Fruit fly (Drosophila melanogaster) whole organism, embryonic: ENCODE measurements around the gene Rab3-GAP.
A peak's percentile ranks its signal among the peaks of the same experiment; 100 is the strongest.

Source experiments
- Aef1 ChIP-seq: fragments of 200-800 bp; sonication (Bioruptor generic); IDR thresholded peaks from 3 replicates; pipeline ENCODE4 v1.3.6; 2022; ENCODE audit warnings: missing biosample characterization, missing genetic modification characterization
- Bdp1 ChIP-seq: fragments of 200-800 bp; sonication (Bioruptor generic); optimal IDR thresholded peaks from 3 replicates; lab custom pipeline; 2016; ENCODE audit warnings: missing biosample characterization, missing genetic modification characterization
- CG10565 ChIP-seq: fragments of 200-800 bp; sonication (Bioruptor generic); optimal IDR thresholded peaks from 3 replicates; lab custom pipeline; 2016; ENCODE audit warnings: missing biosample characterization, mild to moderate bottlenecking, missing genetic modification characterization
- CG10979 ChIP-seq: fragments of 200-800 bp; sonication (Bioruptor generic); optimal IDR thresholded peaks from 2 replicates; lab custom pipeline; 2018; ENCODE audit warnings: missing biosample characterization, mild to moderate bottlenecking, missing genetic modification characterization, moderate library complexity
- CG11696 ChIP-seq: fragments of 200-800 bp; sonication (Bioruptor generic); IDR thresholded peaks from 2 replicates; pipeline ENCODE4 v1.3.6; 2022; ENCODE audit warnings: missing biosample characterization, missing genetic modification characterization
- CG12391 ChIP-seq: fragments of 200-800 bp; sonication (Bioruptor generic); optimal IDR thresholded peaks from 3 replicates; lab custom pipeline; 2018; ENCODE audit warnings: missing biosample characterization, mild to moderate bottlenecking, missing genetic modification characterization, moderate library complexity
- CG12942 ChIP-seq: fragments of 200-800 bp; sonication (Bioruptor generic); optimal IDR thresholded peaks from 3 replicates; lab custom pipeline; 2016; ENCODE audit warnings: missing biosample characterization, missing genetic modification characterization
- CG13775 ChIP-seq: fragments of 200-800 bp; sonication (Bioruptor generic); optimal IDR thresholded peaks from 3 replicates; lab custom pipeline; 2017; ENCODE audit warnings: missing biosample characterization, mild to moderate bottlenecking, missing genetic modification characterization
- CG13894 ChIP-seq: fragments of 200-800 bp; sonication (Bioruptor generic); optimal IDR thresholded peaks from 3 replicates; lab custom pipeline; 2018; ENCODE audit warnings: missing biosample characterization, mild to moderate bottlenecking, missing genetic modification characterization, moderate library complexity
- CG14667 ChIP-seq: fragments of 200-800 bp; sonication (Bioruptor generic); IDR thresholded peaks from 2 replicates; pipeline ENCODE4 v1.3.6; 2022; ENCODE audit warnings: missing biosample characterization, missing genetic modification characterization
- CG15011 ChIP-seq: fragments of 200-800 bp; sonication (Bioruptor generic); optimal IDR thresholded peaks from 3 replicates; lab custom pipeline; 2018; ENCODE audit warnings: missing biosample characterization, mild to moderate bottlenecking, missing genetic modification characterization
- CG16863 ChIP-seq: fragments of 200-800 bp; sonication (Bioruptor generic); optimal IDR thresholded peaks from 3 replicates; lab custom pipeline; 2016; ENCODE audit warnings: missing biosample characterization, missing genetic modification characterization
- CG17612 ChIP-seq: fragments of 200-800 bp; sonication (Bioruptor generic); IDR thresholded peaks from 2 replicates; pipeline ENCODE4 v1.3.6; 2022; ENCODE audit warnings: missing biosample characterization, missing genetic modification characterization
- CG17802 ChIP-seq: fragments of 200-800 bp; sonication (Bioruptor generic); optimal IDR thresholded peaks from 2 replicates; lab custom pipeline; 2018; ENCODE audit warnings: missing biosample characterization, mild to moderate bottlenecking, missing genetic modification characterization, moderate library complexity
- CG17912 ChIP-seq: fragments of 200-800 bp; sonication (Bioruptor generic); optimal IDR thresholded peaks from 2 replicates; lab custom pipeline; 2018; ENCODE audit warnings: missing biosample characterization, mild to moderate bottlenecking, missing genetic modification characterization
- CG2199 ChIP-seq: fragments of 200-800 bp; sonication (Bioruptor generic); IDR thresholded peaks from 3 replicates; pipeline ENCODE4 v1.3.6; 2022; ENCODE audit warnings: missing biosample characterization, missing genetic modification characterization
- CG2889 ChIP-seq: fragments of 200-800 bp; sonication (Bioruptor generic); IDR thresholded peaks from 3 replicates; pipeline ENCODE4 v1.3.6; 2022; ENCODE audit warnings: missing biosample characterization, missing genetic modification characterization
- CG31365 ChIP-seq: fragments of 200-800 bp; sonication (Bioruptor generic); optimal IDR thresholded peaks from 2 replicates; lab custom pipeline; 2018; ENCODE audit warnings: missing biosample characterization, mild to moderate bottlenecking, missing genetic modification characterization
- CG32532 ChIP-seq: fragments of 200-800 bp; sonication (Bioruptor generic); IDR thresholded peaks from 2 replicates; pipeline ENCODE4 v1.3.6; 2022; ENCODE audit warnings: missing biosample characterization, missing genetic modification characterization
- CG3407 ChIP-seq: fragments of 200-800 bp; sonication (Bioruptor generic); optimal IDR thresholded peaks from 2 replicates; lab custom pipeline; 2018; ENCODE audit warnings: missing biosample characterization, mild to moderate bottlenecking, missing genetic modification characterization
- CG4282 ChIP-seq: fragments of 200-800 bp; sonication (Bioruptor generic); optimal IDR thresholded peaks from 2 replicates; lab custom pipeline; 2016; ENCODE audit warnings: missing biosample characterization, missing genetic modification characterization
- CG6689 ChIP-seq: fragments of 200-800 bp; sonication (Bioruptor generic); IDR thresholded peaks from 2 replicates; pipeline ENCODE4 v1.3.6; 2022; ENCODE audit warnings: missing biosample characterization, missing genetic modification characterization
- CG7745 ChIP-seq: fragments of 200-800 bp; sonication (Bioruptor generic); optimal IDR thresholded peaks from 2 replicates; lab custom pipeline; 2018; ENCODE audit warnings: missing biosample characterization, mild to moderate bottlenecking, missing genetic modification characterization, moderate library complexity
- CG7928 ChIP-seq: fragments of 200-800 bp; sonication (Bioruptor generic); optimal IDR thresholded peaks from 2 replicates; lab custom pipeline; 2017; ENCODE audit warnings: missing biosample characterization, mild to moderate bottlenecking, missing genetic modification characterization
- Dfd ChIP-seq, 2 experiments: fragments of >200 bp; optimal IDR thresholded peaks; 2 replicates each; lab custom pipeline; 2017; ENCODE audit warnings: missing biosample characterization in 2 of 2, missing genetic modification characterization in 2 of 2
- E2f2 ChIP-seq: fragments of 200-800 bp; sonication (Bioruptor generic); IDR thresholded peaks from 2 replicates; pipeline ENCODE4 v1.3.6; 2022; ENCODE audit warnings: missing biosample characterization, missing genetic modification characterization
- Mad ChIP-seq: fragments of 200-800 bp; sonication (Bioruptor generic); optimal IDR thresholded peaks from 2 replicates; lab custom pipeline; 2016; ENCODE audit warnings: missing biosample characterization, missing genetic modification characterization
- Neu2 ChIP-seq: fragments of 200-800 bp; sonication (Bioruptor generic); optimal IDR thresholded peaks from 3 replicates; lab custom pipeline; 2016; ENCODE audit warnings: missing biosample characterization, missing genetic modification characterization, borderline replicate concordance
- PHDP ChIP-seq: fragments of 200-800 bp; sonication (Bioruptor generic); optimal IDR thresholded peaks from 3 replicates; lab custom pipeline; 2018; ENCODE audit warnings: missing biosample characterization, mild to moderate bottlenecking, missing genetic modification characterization, moderate library complexity
- Sin3A ChIP-seq: fragments of >200 bp; optimal IDR thresholded peaks from 2 replicates; lab custom pipeline; 2018
- Stat92E ChIP-seq, 3 experiments: fragments of >200 bp in 2 of 3; fragments of 200-800 bp in 1 of 3; sonication (Bioruptor generic) in 1 of 3; optimal IDR thresholded peaks; 2 replicates each; lab custom pipeline; 2017 to 2019; ENCODE audit warnings: missing biosample characterization in 3 of 3, missing genetic modification characterization in 3 of 3, mild to moderate bottlenecking in 1 of 3, moderate library complexity in 1 of 3
- bigmax ChIP-seq: fragments of 200-800 bp; sonication (Bioruptor generic); optimal IDR thresholded peaks from 2 replicates; lab custom pipeline; 2018; ENCODE audit warnings: missing biosample characterization, mild to moderate bottlenecking, missing genetic modification characterization
- br ChIP-seq: fragments of >200 bp; optimal IDR thresholded peaks from 2 replicates; lab custom pipeline; 2017
- crc ChIP-seq: fragments of 200-800 bp; sonication (Bioruptor generic); optimal IDR thresholded peaks from 2 replicates; lab custom pipeline; 2016; ENCODE audit warnings: missing biosample characterization, missing genetic modification characterization
- dan ChIP-seq: fragments of 200-800 bp; sonication (Bioruptor generic); IDR thresholded peaks from 2 replicates; pipeline ENCODE4 v1.3.6; 2022; ENCODE audit warnings: missing biosample characterization, missing genetic modification characterization
- dmrt99B ChIP-seq: fragments of 200-800 bp; sonication (Bioruptor generic); optimal IDR thresholded peaks from 2 replicates; lab custom pipeline; 2018; ENCODE audit warnings: missing biosample characterization, mild to moderate bottlenecking, missing genetic modification characterization, moderate library complexity
- eve ChIP-seq, 2 experiments: fragments of >200 bp; optimal IDR thresholded peaks; 2 replicates each; lab custom pipeline; 2017; ENCODE audit warnings: missing biosample characterization in 2 of 2, missing genetic modification characterization in 2 of 2
- eyg ChIP-seq: fragments of 200-800 bp; sonication (Bioruptor generic); optimal IDR thresholded peaks from 3 replicates; lab custom pipeline; 2016; ENCODE audit warnings: missing biosample characterization, missing genetic modification characterization
- jigr1 ChIP-seq: fragments of 200-800 bp; sonication (Bioruptor generic); IDR thresholded peaks from 3 replicates; pipeline ENCODE4 v1.3.6; 2022; ENCODE audit warnings: missing biosample characterization, missing genetic modification characterization
- kah ChIP-seq: fragments of 200-800 bp; sonication (Bioruptor generic); optimal IDR thresholded peaks from 2 replicates; lab custom pipeline; 2018; ENCODE audit warnings: missing biosample characterization, mild to moderate bottlenecking, missing genetic modification characterization
- ken ChIP-seq: fragments of 200-800 bp; sonication (Bioruptor generic); IDR thresholded peaks from 3 replicates; pipeline ENCODE4 v1.3.6; 2022; ENCODE audit warnings: missing biosample characterization, missing genetic modification characterization
- lov ChIP-seq, 2 experiments: fragments of 200-800 bp in 1 of 2; fragments of >200 bp in 1 of 2; sonication (Bioruptor generic) in 1 of 2; IDR thresholded peaks in 1 of 2; optimal IDR thresholded peaks in 1 of 2; 2 replicates in 1 of 2; 3 replicates in 1 of 2; pipeline versions ENCODE4 v1.3.6 to Lab custom; 2017 to 2022; ENCODE audit warnings: missing biosample characterization in 1 of 2, missing genetic modification characterization in 1 of 2
- mld ChIP-seq: fragments of 200-800 bp; sonication (Bioruptor generic); IDR thresholded peaks from 3 replicates; pipeline ENCODE4 v1.3.6; 2022; ENCODE audit warnings: missing biosample characterization, missing genetic modification characterization; ENCODE audit not compliant: partially characterized antibody
- pzg ChIP-seq: fragments of 200-800 bp; sonication (Bioruptor generic); optimal IDR thresholded peaks from 3 replicates; lab custom pipeline; 2018; ENCODE audit warnings: missing biosample characterization, mild to moderate bottlenecking, missing genetic modification characterization, moderate library complexity
- tin ChIP-seq: fragments of 200-800 bp; sonication (Bioruptor generic); optimal IDR thresholded peaks from 3 replicates; lab custom pipeline; 2016; ENCODE audit warnings: missing biosample characterization, missing genetic modification characterization
- ttk ChIP-seq: fragments of 200-800 bp; sonication (Bioruptor generic); IDR thresholded peaks from 2 replicates; pipeline ENCODE4 v2.1.2; 2022; ENCODE audit warnings: missing biosample characterization, missing genetic modification characterization
- tx ChIP-seq: fragments of 200-800 bp; sonication (Bioruptor generic); optimal IDR thresholded peaks from 2 replicates; lab custom pipeline; 2016; ENCODE audit warnings: missing biosample characterization, missing genetic modification characterization
- unc-4 ChIP-seq: fragments of 200-800 bp; sonication (Bioruptor generic); IDR thresholded peaks from 2 replicates; pipeline ENCODE4 v1.3.6; 2022; ENCODE audit warnings: missing biosample characterization, missing genetic modification characterization; ENCODE audit not compliant: partially characterized antibody

Gene Rab3-GAP

DNA sequence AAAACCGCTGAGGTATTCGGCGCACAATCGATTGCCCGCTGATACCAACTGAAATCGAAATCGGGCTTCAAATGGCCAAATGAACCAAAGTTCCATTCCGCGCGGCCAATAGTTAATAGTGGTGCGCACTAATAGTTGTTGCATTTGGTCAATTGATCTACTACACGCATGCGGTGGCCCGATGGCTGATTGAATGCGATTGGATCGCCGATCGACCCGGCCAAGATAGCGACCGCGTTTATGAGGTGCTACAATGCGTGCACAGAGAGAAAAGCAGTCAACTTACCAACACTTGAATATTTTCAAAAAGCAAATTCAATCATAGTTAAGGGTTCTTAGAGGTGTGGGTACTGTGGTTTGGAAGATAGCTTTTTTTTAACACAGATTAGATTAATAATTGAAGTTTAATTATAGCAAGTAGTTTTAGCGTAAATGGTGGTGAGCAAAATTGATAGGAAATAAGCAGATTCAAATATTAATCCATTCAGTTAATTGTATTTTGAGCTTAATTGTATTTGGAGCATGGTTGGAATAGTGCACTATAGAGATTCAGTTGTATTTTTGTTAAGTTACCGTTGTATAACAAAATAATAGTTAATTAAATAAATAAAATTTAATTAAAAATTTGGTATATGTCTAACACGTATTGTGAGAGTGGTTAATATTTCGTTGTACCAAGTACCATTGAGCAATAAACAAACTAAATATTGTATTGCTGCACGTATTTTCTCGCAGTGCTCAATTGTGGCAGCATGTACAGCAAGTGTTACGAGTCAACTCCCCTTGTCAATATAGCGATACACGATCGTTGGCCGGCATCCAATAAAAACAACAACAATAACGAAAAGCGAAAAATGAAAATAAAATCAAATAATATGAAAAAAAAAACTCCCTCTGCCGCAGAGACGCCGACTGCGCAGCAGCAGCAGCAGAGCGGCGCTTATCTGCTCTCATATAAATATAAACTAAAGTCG is 36.2 kb downstream of the Rab3-GAP start (continued):
- TF ChIP-seq tx (GFP tag; lab: Kevin White, UChicago) (peak; percentile 11), CG15011 (GFP tag; lab: Kevin White, UChicago) (no peak), PHDP (tag; lab: Kevin White, UChicago) (peak; percentile 52), unc-4 (GFP tag; lab: Robert Waterston, UW) (no peak; the same call in 1 of the 2 replicates), dmrt99B (tag; lab: Kevin White, UChicago) (peak; percentile 48), kah (peak; percentile 20), CG31365 (no peak), pzg (GFP tag; lab: Kevin White, UChicago) (peak; percentile 3), jigr1 (no peak), Dfd (GFP tag; optimal IDR thresholded peaks at IDR 0.05; lab: Kevin White, UChicago) (no peak), CG12391 (tag; lab: Kevin White, UChicago) (peak; percentile 69), eyg (GFP tag; lab: Kevin White, UChicago) (no peak), Bdp1 (no peak), CG13775 (peak; percentile 72), CG4282 (GFP tag; lab: Kevin White, UChicago) (no peak), CG14667 (GFP tag; lab: Robert Waterston, UW) (peak; percentile 26), CG2889 (GFP tag; lab: Robert Waterston, UW) (0 out of 3 replicates have a peak, but pooled peaks have one; percentile 31), CG17802 (tag; lab: Kevin White, UChicago) (peak; percentile 0), CG6689 (no peak; the same call in none of the 2 replicates), CG16863 (GFP tag; lab: Kevin White, UChicago) (peak; percentile 15), ken (GFP tag; lab: Robert Waterston, UW) (peak; percentile 55; the same call in 2 of the 3 replicates), ttk (GFP tag; lab: Robert Waterston, UW) (0 out of 2 replicates have a peak, but pooled peaks have one; percentile 6), CG17612 (peak; percentile 23; the same call in 1 of the 2 replicates), mld (GFP tag; lab: Robert Waterston, UW) (no peak), CG10565 (no peak), CG11696 (GFP tag; lab: Robert Waterston, UW) (peak; percentile 13; the same call in 1 of the 2 replicates), CG32532 (GFP tag; lab: Robert Waterston, UW) (peak; percentile 53), dan (GFP tag; lab: Robert Waterston, UW) (no peak), CG7745 (no peak), CG13894 (tag; lab: Kevin White, UChicago) (peak; percentile 1), E2f2 (GFP tag; lab: Robert Waterston, UW) (peak; percentile 36), CG17912 (GFP tag; lab: Kevin White, UChicago) (no peak), eve (GFP tag; optimal IDR thresholded peaks at IDR 0.05; lab: Kevin White, UChicago) (no peak), CG2199 (GFP tag; lab: Robert Waterston, UW) (0 out of 3 replicates have a peak, but pooled peaks have one; percentile 69), bigmax (GFP tag; lab: Kevin White, UChicago) (no peak), CG3407 (GFP tag; lab: Kevin White, UChicago) (peak; percentile 42), CG7928 (GFP tag; lab: Kevin White, UChicago) (no peak), tin (GFP tag; lab: Kevin White, UChicago) (peak; percentile 30), Aef1 (GFP tag; lab: Robert Waterston, UW) (peak; percentile 61), crc (GFP tag; lab: Kevin White, UChicago) (no peak), Sin3A (lab: Kevin White, UChicago) (no peak), Mad (GFP tag; lab: Kevin White, UChicago) (no peak), CG10979 (tag; lab: Kevin White, UChicago) (peak; percentile 62), CG12942 (GFP tag; lab: Kevin White, UChicago) (no peak), br (lab: Kevin White, UChicago) (no peak), lov (optimal IDR thresholded peaks at IDR 0.05; lab: Kevin White, UChicago) (no peak), lov (GFP tag; IDR thresholded peaks at IDR 0.05; lab: Robert Waterston, UW) (0 out of 3 replicates have a peak, but pooled peaks have one; percentile 14), Stat92E (GFP tag; optimal IDR thresholded peaks at IDR 0.05; lab: Kevin White, UChicago) (no peak), Neu2 (no peak)
